Worm (Caenorhabditis elegans): ENCODE results near the gene srw-54.

The srw-54 gene

DNA sequence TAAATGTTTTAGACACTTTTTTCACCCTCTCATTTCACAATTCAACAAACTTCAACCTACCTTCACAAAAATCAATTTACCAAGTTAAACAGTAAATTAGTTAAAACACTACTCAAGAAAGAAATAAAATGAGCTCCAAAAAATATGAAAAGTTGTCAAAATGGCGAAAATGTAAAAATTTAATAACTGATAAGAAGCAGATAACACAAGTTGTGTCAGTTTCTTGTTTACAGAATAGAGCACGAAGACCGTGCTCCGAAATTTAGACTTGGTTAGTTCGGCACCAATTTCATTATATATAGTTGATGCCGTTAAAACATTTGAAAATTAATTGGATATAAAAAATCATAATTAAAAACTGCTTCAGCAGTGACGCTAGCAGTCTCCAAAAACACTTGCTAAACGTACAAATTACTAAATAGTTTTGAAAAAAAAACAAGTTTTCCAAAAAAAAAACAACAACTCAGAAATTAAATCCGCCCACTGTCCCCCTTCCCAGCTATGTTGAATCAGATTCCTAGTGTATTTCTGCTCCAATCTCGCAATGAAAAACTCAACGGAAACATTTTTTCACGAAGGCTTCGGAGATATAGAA lies at the start of gene srw-54:
Gene srw-54, plus strand, starts transcription at position 545 of the 595 bp plus-strand sequence.
- TF ChIP-seq unc-62 (GFP tag; optimal IDR thresholded peaks at IDR 0.05), result no peak

ce11 chrV:16565639-16566038 lies 45.5 kb upstream of the srw-54 start, which contains the start of gene sru-45:
TSS of gene sru-45 (plus strand) at chrV:16565939.
- no peak for TF ChIP-seq unc-62 (GFP tag; optimal IDR thresholded peaks at IDR 0.05)

- TF ChIP-seq unc-62 (GFP tag; optimal IDR thresholded peaks at IDR 0.05), result no peak
Measured at ce11 chrV:16568056-16568455, 43.1 kb upstream of the srw-54 start.

ce11 chrV:16570697-16571096 lies 40.4 kb upstream of the srw-54 start, which contains the start of gene nhr-233:
TSS of gene nhr-233 (minus strand) at chrV:16570797.
- TF ChIP-seq unc-62 (GFP tag; optimal IDR thresholded peaks at IDR 0.05), result no peak

ce11 chrV:16573168-16573567 lies 38.0 kb upstream of the srw-54 start, which contains the start of gene str-149:
TSS of gene str-149 (plus strand) at chrV:16573468.
- no peak for TF ChIP-seq unc-62 (GFP tag; optimal IDR thresholded peaks at IDR 0.05)

DNA sequence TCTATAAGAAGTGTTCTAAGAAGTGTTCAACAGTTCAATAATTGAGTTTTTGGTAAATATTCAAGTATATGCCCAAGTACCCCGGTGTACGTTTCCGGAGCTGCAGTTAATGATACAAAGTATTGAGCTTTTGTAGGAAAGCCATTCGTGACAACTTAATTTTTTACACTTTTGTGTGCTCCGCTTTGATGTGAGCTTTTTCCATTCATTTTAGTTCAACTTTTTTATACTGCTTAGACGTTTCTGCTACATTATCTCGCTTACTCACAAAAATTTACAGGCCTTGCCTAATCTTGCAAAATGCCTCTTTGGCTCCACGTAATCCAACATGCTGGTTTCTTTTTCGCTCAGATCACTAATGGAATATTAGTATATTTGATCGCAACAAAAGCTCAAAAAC lies 35.2 kb upstream of the srw-54 start, which contains the start of gene str-151:
Gene str-151, plus strand, starts transcription at position 301 of the 400 bp plus-strand sequence.
- no peak for TF ChIP-seq unc-62 (GFP tag; optimal IDR thresholded peaks at IDR 0.05)

DNA sequence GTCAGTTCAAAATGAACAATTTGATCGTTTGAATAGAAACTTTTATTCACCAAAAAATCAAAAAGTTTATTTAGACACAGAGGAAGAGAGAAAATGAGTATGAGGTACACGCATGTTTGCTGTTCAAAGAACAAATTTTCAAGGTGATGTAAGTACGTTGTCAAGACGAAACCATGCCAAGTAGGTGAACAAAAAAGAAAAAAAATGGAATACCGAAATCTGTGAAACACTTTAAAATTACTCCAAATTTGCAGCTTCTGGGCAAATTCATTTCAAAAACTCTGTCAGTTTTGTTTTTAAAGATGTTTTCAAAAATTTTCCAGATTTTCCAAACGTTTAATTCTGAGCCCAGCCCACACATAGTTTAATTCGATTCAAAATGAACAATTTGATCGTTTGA lies 30.7 kb upstream of the srw-54 start, which contains the start of gene nhr-271:
Gene nhr-271, minus strand, starts transcription at position 101 of the 400 bp plus-strand sequence.
- no peak for TF ChIP-seq unc-62 (GFP tag; optimal IDR thresholded peaks at IDR 0.05)

DNA sequence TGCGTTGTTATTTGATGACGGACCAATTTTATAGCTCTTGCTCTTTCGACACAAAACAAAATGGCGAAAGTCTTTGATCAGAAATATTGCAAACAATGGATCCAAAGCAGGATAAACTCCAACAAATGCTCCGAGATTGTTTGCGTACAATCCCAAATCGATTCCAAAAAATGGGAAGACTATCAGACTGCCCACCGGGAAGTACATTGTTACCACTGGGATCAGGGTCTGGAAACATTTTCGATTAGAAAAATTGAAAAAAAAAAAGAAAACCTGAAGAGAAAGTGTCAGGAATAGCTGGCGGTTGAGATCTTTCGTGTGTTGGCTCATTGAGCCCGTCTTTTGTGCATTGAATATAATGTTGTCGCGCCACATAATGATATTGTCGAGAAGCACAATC lies 30.1 kb upstream of the srw-54 start:
- no peak for TF ChIP-seq unc-62 (GFP tag; optimal IDR thresholded peaks at IDR 0.05)

DNA sequence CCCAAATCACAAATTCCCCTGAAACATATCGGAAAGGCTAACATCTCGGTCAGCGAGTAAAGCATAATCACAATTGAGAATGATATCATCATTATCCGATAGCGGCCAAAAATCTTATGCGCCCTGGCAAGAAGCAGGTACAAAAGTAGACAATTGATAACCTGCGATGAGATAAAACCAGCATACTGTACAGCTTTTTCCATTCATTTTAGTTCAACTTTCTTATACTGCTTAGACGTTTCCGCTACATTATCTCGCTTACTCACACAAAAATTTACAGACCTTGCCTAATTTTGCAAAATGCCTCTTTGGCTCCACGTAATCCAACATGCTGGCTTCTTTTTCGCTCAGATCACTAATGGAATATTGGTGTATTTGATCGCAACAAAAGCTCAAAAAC lies 28.2 kb upstream of the srw-54 start, which contains the start of gene str-150:
Gene str-150, plus strand, starts transcription at position 301 of the 400 bp plus-strand sequence.
- TF ChIP-seq unc-62 (GFP tag; optimal IDR thresholded peaks at IDR 0.05), result no peak

ce11 chrV:16588428-16588827 lies 22.7 kb upstream of the srw-54 start, which contains the start of gene srw-73:
TSS of gene srw-73 (minus strand) at chrV:16588528.
- no peak for TF ChIP-seq unc-62 (GFP tag; optimal IDR thresholded peaks at IDR 0.05)

- no peak for TF ChIP-seq unc-62 (GFP tag; optimal IDR thresholded peaks at IDR 0.05)
Measured at ce11 chrV:16589488-16589887, 21.6 kb upstream of the srw-54 start.

DNA sequence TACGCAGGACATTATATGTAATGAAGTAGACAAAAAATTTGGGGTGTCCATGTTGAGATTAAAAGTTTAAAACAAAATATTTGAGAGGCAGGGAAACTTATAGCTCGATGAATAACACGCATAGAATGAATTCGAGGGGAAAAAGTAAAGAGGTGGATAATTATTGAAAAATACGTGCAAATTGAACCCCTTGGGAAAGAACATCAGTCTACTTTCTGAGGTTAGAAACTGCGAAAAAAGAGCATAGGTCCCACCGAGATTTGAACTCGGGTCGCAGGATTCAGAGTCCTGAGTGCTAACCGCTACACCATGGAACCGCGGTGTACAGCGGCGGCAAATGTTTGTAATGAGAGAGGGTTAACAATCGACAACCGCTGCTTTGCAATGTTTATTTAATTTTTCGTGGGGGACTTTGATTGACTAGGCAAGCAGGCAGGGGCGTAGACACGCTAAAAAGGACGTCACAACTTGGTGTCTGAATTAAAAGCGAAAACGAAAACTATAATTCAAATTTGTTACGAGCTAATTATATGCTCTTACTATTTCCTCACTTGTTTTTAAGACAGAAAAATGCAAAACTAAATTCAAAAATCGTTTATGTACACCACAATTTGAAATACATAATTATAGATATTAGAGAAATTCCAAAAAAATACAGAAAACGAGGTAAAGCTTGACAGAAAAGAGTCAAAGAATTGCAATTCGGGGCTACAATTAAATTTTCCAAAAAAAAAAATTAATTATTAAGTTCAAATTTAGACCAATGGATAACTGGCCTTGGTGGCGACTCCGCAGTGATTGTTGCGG lies 18.9 kb upstream of the srw-54 start, which contains the start of gene srh-269:
Gene srh-269, minus strand, starts transcription at position 51 of the 807 bp plus-strand sequence.
- no peak for TF ChIP-seq unc-62 (GFP tag; optimal IDR thresholded peaks at IDR 0.05)

DNA sequence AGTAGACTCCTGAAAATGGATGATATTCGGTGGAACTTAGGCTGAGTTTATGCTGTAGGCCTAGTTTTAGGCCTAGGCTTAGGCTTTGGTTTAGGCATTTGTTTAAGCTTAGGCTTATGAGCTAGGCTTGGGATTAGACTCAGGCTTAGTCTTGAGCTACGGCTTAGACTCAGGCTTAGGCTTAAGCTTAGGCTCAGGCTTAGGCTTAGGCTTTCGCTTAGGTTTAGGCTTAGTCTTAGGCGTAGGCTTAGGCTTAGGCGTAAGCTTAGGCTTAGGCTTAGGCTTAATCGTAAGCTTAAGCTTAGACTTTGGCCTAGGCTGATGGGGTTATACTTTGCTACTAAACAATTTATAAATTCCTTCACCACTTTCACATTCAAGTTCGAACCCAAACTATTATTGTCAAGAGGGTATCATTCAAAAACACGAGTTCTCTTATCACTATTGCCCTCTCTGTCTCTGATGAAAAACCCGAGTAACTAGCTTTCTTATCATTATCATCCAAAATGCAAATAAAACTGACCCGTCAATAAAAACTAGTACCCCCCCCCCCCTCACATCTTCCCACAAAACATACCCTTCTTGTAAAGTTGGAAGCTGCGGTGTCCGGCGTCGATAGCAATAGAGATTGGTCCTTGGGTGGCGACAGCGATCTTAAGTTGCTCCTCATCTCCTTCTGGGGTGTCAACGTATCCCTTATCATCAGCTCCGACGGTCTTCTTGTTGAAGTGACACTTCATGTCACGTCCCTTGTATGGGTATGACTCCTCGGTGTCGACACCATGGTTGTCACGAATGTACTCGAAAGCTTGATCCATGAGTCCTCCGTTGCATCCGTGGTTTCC lies 18.0 kb upstream of the srw-54 start:
- no peak for TF ChIP-seq unc-62 (GFP tag; optimal IDR thresholded peaks at IDR 0.05)

DNA sequence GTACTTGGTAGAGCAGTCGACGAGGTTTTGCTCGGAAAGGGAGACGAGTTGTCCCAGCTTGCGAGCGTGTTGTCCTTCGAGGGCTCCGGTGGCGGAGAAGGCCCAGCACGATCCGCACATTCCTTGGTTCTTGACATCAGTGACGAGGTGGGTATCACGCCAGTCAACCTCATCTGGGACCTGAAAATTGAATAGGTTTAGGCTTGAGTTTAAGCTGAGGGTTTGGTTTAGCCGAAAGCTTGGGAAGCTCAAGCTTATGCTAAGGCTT lies 17.4 kb upstream of the srw-54 start:
- no peak for TF ChIP-seq unc-62 (GFP tag; optimal IDR thresholded peaks at IDR 0.05)

DNA sequence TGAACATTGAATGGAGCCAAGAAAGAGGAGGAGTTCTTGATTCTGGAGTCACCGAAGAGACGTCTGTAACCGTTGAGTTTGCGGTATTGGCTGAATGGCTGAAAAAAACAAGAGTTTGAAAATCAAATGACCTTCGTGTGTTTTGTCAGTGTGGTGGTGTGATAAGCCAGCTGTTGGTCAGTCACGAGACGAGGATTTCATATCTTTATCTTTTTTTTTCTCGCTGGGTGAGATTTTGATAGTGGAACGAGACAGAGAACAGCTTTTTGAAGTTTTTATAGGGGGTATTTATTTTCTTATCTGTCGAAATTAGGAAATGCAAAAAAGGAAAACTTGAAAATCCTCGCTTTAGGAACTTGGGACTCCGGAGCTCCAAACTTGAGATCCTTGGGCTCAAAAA lies 16.6 kb upstream of the srw-54 start:
- no peak for TF ChIP-seq unc-62 (GFP tag; optimal IDR thresholded peaks at IDR 0.05)
